Worm (Caenorhabditis elegans) whole organism, mixed stage, embryonic: ENCODE data around the gene Y66C5A.2.

ENCODE experiments used
- M03D4.4 ChIP-seq: sonication (generic microtip); optimal IDR thresholded peaks from 2 replicates; lab custom pipeline; 2017; ENCODE audit warnings: mild to moderate bottlenecking, missing genetic modification characterization, missing compliant biosample characterization
- ceh-39 ChIP-seq: fragments of 150-350 bp; optimal IDR thresholded peaks from 2 replicates; lab custom pipeline; 2014; ENCODE audit warnings: missing biosample characterization, missing genetic modification characterization
- hlh-1 ChIP-seq: fragments of 150-350 bp; optimal IDR thresholded peaks from 2 replicates; lab custom pipeline; 2014; ENCODE audit warnings: missing biosample characterization, missing genetic modification reagents, missing genetic modification characterization
- lsy-2 ChIP-seq: fragments of 150-350 bp; optimal IDR thresholded peaks from 2 replicates; lab custom pipeline; 2014; ENCODE audit warnings: missing biosample characterization, missing genetic modification characterization
- mep-1 ChIP-seq: fragments of 150-350 bp; optimal IDR thresholded peaks from 2 replicates; lab custom pipeline; 2017; ENCODE audit warnings: missing biosample characterization, missing genetic modification reagents, missing genetic modification characterization, inconsistent platforms
- nhr-12 ChIP-seq: fragments of 150-350 bp; optimal IDR thresholded peaks from 2 replicates; lab custom pipeline; 2014; ENCODE audit warnings: missing biosample characterization, missing genetic modification characterization
- nhr-28 ChIP-seq: fragments of 150-350 bp; optimal IDR thresholded peaks from 2 replicates; lab custom pipeline; 2014; ENCODE audit warnings: missing biosample characterization, missing genetic modification characterization
- nhr-76 ChIP-seq: sonication (generic microtip); optimal IDR thresholded peaks from 2 replicates; lab custom pipeline; 2017; ENCODE audit warnings: missing biosample characterization, missing genetic modification characterization
- pha-4 ChIP-seq: fragments of 150-350 bp; optimal IDR thresholded peaks from 2 replicates; lab custom pipeline; 2018; ENCODE audit warnings: missing biosample characterization, missing genetic modification reagents, missing genetic modification characterization
- snpc-4 ChIP-seq: fragments of 150-350 bp; optimal IDR thresholded peaks from 2 replicates; lab custom pipeline; 2014; ENCODE audit warnings: missing biosample characterization, missing genetic modification characterization
- unc-39 ChIP-seq: fragments of 150-350 bp; optimal IDR thresholded peaks from 2 replicates; lab custom pipeline; 2014; ENCODE audit warnings: missing biosample characterization, missing genetic modification characterization
- unc-62 ChIP-seq: fragments of 150-350 bp; optimal IDR thresholded peaks from 2 replicates; lab custom pipeline; 2014; ENCODE audit warnings: missing biosample characterization, missing genetic modification reagents, missing genetic modification characterization

- TF ChIP-seq nhr-76 (tag; lab: Kevin White, UChicago) (no peak), hlh-1 (no peak), nhr-12 (tag; lab: Kevin White, UChicago) (no peak), ceh-39 (tag; lab: Kevin White, UChicago) (no peak), pha-4 (tag; lab: Kevin White, UChicago) (no peak), unc-62 (GFP tag; lab: Kevin White, UChicago) (no peak), snpc-4 (no peak), unc-39 (tag; lab: Kevin White, UChicago) (no peak), nhr-28 (tag; lab: Kevin White, UChicago) (no peak), M03D4.4 (no peak), mep-1 (no peak), lsy-2 (no peak)
These were observed 24.3 kb downstream of the Y66C5A.2 start, which contains the start of gene M163.8 for ce11 chrX:14484827-14485226.
